Fruit fly (Drosophila melanogaster) whole organism, embryonic: ENCODE results near the gene wfs1.
A peak's percentile ranks its signal among the peaks of the same experiment; 100 is the strongest.

Experiments used
- Antp ChIP-seq: fragments of 200-800 bp; sonication (Bioruptor generic); optimal IDR thresholded peaks from 3 replicates; lab custom pipeline; 2016; ENCODE audit warnings: missing biosample characterization, missing genetic modification characterization
- CG10366 ChIP-seq: fragments of 200-800 bp; sonication (Bioruptor generic); IDR thresholded peaks from 2 replicates; pipeline ENCODE4 v1.3.6; 2022; ENCODE audit warnings: missing biosample characterization, missing genetic modification characterization
- CG11695 ChIP-seq: fragments of 200-800 bp; sonication (Bioruptor generic); IDR thresholded peaks from 3 replicates; pipeline ENCODE4 v1.3.6; 2022; ENCODE audit warnings: missing biosample characterization, missing genetic modification characterization
- CG12236 ChIP-seq: fragments of 200-800 bp; sonication (Bioruptor generic); optimal IDR thresholded peaks from 2 replicates; lab custom pipeline; 2016; ENCODE audit warnings: missing biosample characterization, missing genetic modification characterization
- CG12391 ChIP-seq: fragments of 200-800 bp; sonication (Bioruptor generic); optimal IDR thresholded peaks from 3 replicates; lab custom pipeline; 2018; ENCODE audit warnings: missing biosample characterization, mild to moderate bottlenecking, missing genetic modification characterization, moderate library complexity
- CG16779 ChIP-seq: fragments of 200-800 bp; sonication (Bioruptor generic); IDR thresholded peaks from 2 replicates; pipeline ENCODE4 v1.3.6; 2022; ENCODE audit warnings: missing biosample characterization, missing genetic modification characterization
- CG17829 ChIP-seq: fragments of 200-800 bp; optimal IDR thresholded peaks from 2 replicates; lab custom pipeline; 2019; ENCODE audit warnings: missing biosample characterization, mild to moderate bottlenecking, missing genetic modification characterization, moderate library complexity
- CG18262 ChIP-seq: fragments of 200-800 bp; optimal IDR thresholded peaks from 3 replicates; lab custom pipeline; 2019; ENCODE audit warnings: missing biosample characterization, mild to moderate bottlenecking, missing genetic modification characterization, moderate library complexity
- CG2116 ChIP-seq: fragments of 200-800 bp; sonication (Bioruptor generic); optimal IDR thresholded peaks from 3 replicates; lab custom pipeline; 2018; ENCODE audit warnings: missing biosample characterization, mild to moderate bottlenecking, missing genetic modification characterization
- CG2120 ChIP-seq: fragments of 200-800 bp; sonication (Bioruptor generic); optimal IDR thresholded peaks from 3 replicates; lab custom pipeline; 2016; ENCODE audit warnings: missing biosample characterization, missing genetic modification characterization
- CG32532 ChIP-seq: fragments of 200-800 bp; sonication (Bioruptor generic); IDR thresholded peaks from 2 replicates; pipeline ENCODE4 v1.3.6; 2022; ENCODE audit warnings: missing biosample characterization, missing genetic modification characterization
- CG33557 ChIP-seq: fragments of 200-800 bp; sonication (Bioruptor generic); optimal IDR thresholded peaks from 2 replicates; lab custom pipeline; 2019; ENCODE audit warnings: missing biosample characterization, mild to moderate bottlenecking, missing genetic modification characterization, moderate library complexity
- CG34422 ChIP-seq: fragments of 200-800 bp; sonication (Bioruptor generic); IDR thresholded peaks from 3 replicates; pipeline ENCODE4 v1.3.6; 2022; ENCODE audit warnings: missing biosample characterization, missing genetic modification characterization
- CG4360 ChIP-seq: fragments of 200-800 bp; sonication (Bioruptor generic); IDR thresholded peaks from 2 replicates; pipeline ENCODE4 v1.3.6; 2022; ENCODE audit warnings: missing biosample characterization, missing genetic modification characterization
- CG5953 ChIP-seq: fragments of 200-800 bp; sonication (Bioruptor generic); IDR thresholded peaks from 2 replicates; pipeline ENCODE4 v1.3.6; 2022; ENCODE audit warnings: missing biosample characterization, missing genetic modification characterization
- CG6791 ChIP-seq: fragments of 200-800 bp; sonication (Bioruptor generic); IDR thresholded peaks from 3 replicates; pipeline ENCODE4 v1.3.6; 2022; ENCODE audit warnings: missing biosample characterization, missing genetic modification characterization; ENCODE audit not compliant: partially characterized antibody
- CG8359 ChIP-seq: fragments of 200-800 bp; sonication (Bioruptor generic); optimal IDR thresholded peaks from 2 replicates; lab custom pipeline; 2017; ENCODE audit warnings: missing biosample characterization, mild to moderate bottlenecking, missing genetic modification characterization, borderline replicate concordance
- CG8388 ChIP-seq: fragments of 200-800 bp; sonication (Bioruptor generic); optimal IDR thresholded peaks from 2 replicates; lab custom pipeline; 2019; ENCODE audit warnings: missing biosample characterization, mild to moderate bottlenecking, missing genetic modification characterization, moderate library complexity
- CG9727 ChIP-seq: fragments of 200-800 bp; sonication (Bioruptor generic); optimal IDR thresholded peaks from 3 replicates; lab custom pipeline; 2017; ENCODE audit warnings: missing biosample characterization, mild to moderate bottlenecking, missing genetic modification characterization
- Chrac-16 ChIP-seq: fragments of 200-800 bp; sonication (Bioruptor generic); optimal IDR thresholded peaks from 3 replicates; lab custom pipeline; 2016; ENCODE audit warnings: missing biosample characterization, missing genetic modification characterization
- CoRest ChIP-seq: fragments of 200-800 bp; sonication (Bioruptor generic); optimal IDR thresholded peaks from 3 replicates; lab custom pipeline; 2018; ENCODE audit warnings: missing biosample characterization, mild to moderate bottlenecking, missing genetic modification characterization, moderate library complexity
- CrebB ChIP-seq: fragments of 200-800 bp; sonication (Bioruptor generic); optimal IDR thresholded peaks from 3 replicates; lab custom pipeline; 2018; ENCODE audit warnings: missing biosample characterization, mild to moderate bottlenecking, missing genetic modification characterization
- Dp ChIP-seq: fragments of 200-800 bp; sonication (Bioruptor generic); optimal IDR thresholded peaks from 2 replicates; lab custom pipeline; 2018; ENCODE audit warnings: missing biosample characterization, mild to moderate bottlenecking, missing genetic modification characterization, moderate library complexity
- HHEX ChIP-seq: fragments of 200-800 bp; sonication (Bioruptor generic); optimal IDR thresholded peaks from 3 replicates; lab custom pipeline; 2017; ENCODE audit warnings: missing biosample characterization, mild to moderate bottlenecking, missing genetic modification characterization, missing genetic modification reagents
- Hey ChIP-seq: fragments of 200-800 bp; sonication (Bioruptor generic); optimal IDR thresholded peaks from 3 replicates; lab custom pipeline; 2018; ENCODE audit warnings: missing biosample characterization, mild to moderate bottlenecking, missing genetic modification characterization
- Hmx ChIP-seq: fragments of 200-800 bp; sonication (Bioruptor generic); optimal IDR thresholded peaks from 2 replicates; lab custom pipeline; 2016; ENCODE audit warnings: missing biosample characterization, missing genetic modification characterization
- NfI ChIP-seq: fragments of 200-800 bp; sonication (Bioruptor generic); optimal IDR thresholded peaks from 3 replicates; lab custom pipeline; 2018; ENCODE audit warnings: missing biosample characterization, mild to moderate bottlenecking, missing genetic modification characterization, moderate library complexity
- Scr ChIP-seq: fragments of 200-800 bp; sonication (Bioruptor generic); IDR thresholded peaks from 2 replicates; pipeline ENCODE4 v1.3.6; 2022; ENCODE audit warnings: missing biosample characterization, missing genetic modification characterization; ENCODE audit not compliant: partially characterized antibody
- Six4 ChIP-seq: fragments of 200-800 bp; sonication (Bioruptor generic); optimal IDR thresholded peaks from 2 replicates; lab custom pipeline; 2016; ENCODE audit warnings: missing biosample characterization, missing genetic modification characterization
- Sry-β ChIP-seq: fragments of 200-800 bp; sonication (Bioruptor generic); optimal IDR thresholded peaks from 2 replicates; lab custom pipeline; 2018; ENCODE audit warnings: missing biosample characterization, mild to moderate bottlenecking, missing genetic modification characterization, moderate library complexity
- Stat92E ChIP-seq, 3 experiments: fragments of >200 bp in 2 of 3; fragments of 200-800 bp in 1 of 3; sonication (Bioruptor generic) in 1 of 3; optimal IDR thresholded peaks; 2 replicates each; lab custom pipeline; 2017 to 2019; ENCODE audit warnings: missing biosample characterization in 3 of 3, missing genetic modification characterization in 3 of 3, mild to moderate bottlenecking in 1 of 3, moderate library complexity in 1 of 3
- bbx ChIP-seq: fragments of 200-800 bp; sonication (Bioruptor generic); IDR thresholded peaks from 2 replicates; pipeline ENCODE4 v1.3.6; 2022; ENCODE audit warnings: missing biosample characterization, missing genetic modification characterization; ENCODE audit not compliant: partially characterized antibody
- cwo ChIP-seq: fragments of 200-800 bp; sonication (Bioruptor generic); optimal IDR thresholded peaks from 3 replicates; lab custom pipeline; 2017; ENCODE audit warnings: missing biosample characterization, missing genetic modification characterization, mild to moderate bottlenecking, moderate library complexity, missing genetic modification reagents
- dpn ChIP-seq, 2 experiments: fragments of 200-800 bp; sonication (Bioruptor generic); optimal IDR thresholded peaks; 3 replicates each; lab custom pipeline; 2016; ENCODE audit warnings: missing biosample characterization in 2 of 2, missing genetic modification characterization in 2 of 2
- ems ChIP-seq: fragments of 200-800 bp; sonication (Bioruptor generic); optimal IDR thresholded peaks from 3 replicates; lab custom pipeline; 2016; ENCODE audit warnings: missing biosample characterization, missing genetic modification characterization
- exex ChIP-seq: fragments of 200-800 bp; sonication (Bioruptor generic); optimal IDR thresholded peaks from 4 replicates; lab custom pipeline; 2018; ENCODE audit warnings: missing biosample characterization, mild to moderate bottlenecking, missing genetic modification characterization, moderate library complexity
- fd96Cb ChIP-seq: fragments of 200-800 bp; sonication (Bioruptor generic); optimal IDR thresholded peaks from 2 replicates; lab custom pipeline; 2018; ENCODE audit warnings: missing biosample characterization, mild to moderate bottlenecking, missing genetic modification characterization, moderate library complexity
- ftz-f1 ChIP-seq: fragments of 200-800 bp; sonication (Bioruptor generic); optimal IDR thresholded peaks from 2 replicates; lab custom pipeline; 2016; ENCODE audit warnings: missing biosample characterization, missing genetic modification characterization
- jigr1 ChIP-seq: fragments of 200-800 bp; sonication (Bioruptor generic); IDR thresholded peaks from 3 replicates; pipeline ENCODE4 v1.3.6; 2022; ENCODE audit warnings: missing biosample characterization, missing genetic modification characterization
- luna ChIP-seq: fragments of 200-800 bp; sonication (Bioruptor generic); optimal IDR thresholded peaks from 2 replicates; lab custom pipeline; 2016; ENCODE audit warnings: missing biosample characterization, missing genetic modification characterization
- oc ChIP-seq: fragments of 200-800 bp; sonication (Bioruptor generic); optimal IDR thresholded peaks from 2 replicates; lab custom pipeline; 2018; ENCODE audit warnings: missing biosample characterization, mild to moderate bottlenecking, missing genetic modification characterization, moderate library complexity
- schlank ChIP-seq: fragments of 200-800 bp; sonication (Bioruptor generic); optimal IDR thresholded peaks from 2 replicates; lab custom pipeline; 2018; ENCODE audit warnings: missing biosample characterization, mild to moderate bottlenecking, missing genetic modification characterization
- sens ChIP-seq: fragments of 200-800 bp; sonication (Bioruptor generic); peaks from one replicate; lab custom pipeline; 2016; ENCODE audit warnings: missing biosample characterization, missing genetic modification characterization
- slou ChIP-seq: fragments of 200-800 bp; sonication (Bioruptor generic); optimal IDR thresholded peaks from 3 replicates; lab custom pipeline; 2016; ENCODE audit warnings: missing biosample characterization, missing genetic modification characterization
- stwl ChIP-seq: fragments of 200-800 bp; sonication (Bioruptor generic); optimal IDR thresholded peaks from 3 replicates; lab custom pipeline; 2018; ENCODE audit warnings: missing biosample characterization, mild to moderate bottlenecking, missing genetic modification characterization, moderate library complexity
- tna ChIP-seq: fragments of 200-800 bp; sonication (Bioruptor generic); IDR thresholded peaks from 2 replicates; pipeline ENCODE4 v1.3.6; 2022; ENCODE audit warnings: missing biosample characterization, missing genetic modification characterization; ENCODE audit not compliant: partially characterized antibody
- trh ChIP-seq: fragments of 200-800 bp; sonication (Bioruptor generic); optimal IDR thresholded peaks from 2 replicates; lab custom pipeline; 2016; ENCODE audit warnings: missing biosample characterization, missing genetic modification characterization
- twi ChIP-seq: fragments of 200-800 bp; optimal IDR thresholded peaks from 2 replicates; lab custom pipeline; 2019; ENCODE audit warnings: missing biosample characterization, mild to moderate bottlenecking, missing genetic modification characterization, moderate library complexity
- wdn ChIP-seq: fragments of 200-800 bp; sonication (Bioruptor generic); IDR thresholded peaks from 2 replicates; pipeline ENCODE4 v1.3.6; 2022; ENCODE audit warnings: missing biosample characterization, missing genetic modification characterization
- wek ChIP-seq: fragments of 200-800 bp; sonication (Bioruptor generic); optimal IDR thresholded peaks from 3 replicates; lab custom pipeline; 2018; ENCODE audit warnings: missing biosample characterization, mild to moderate bottlenecking, missing genetic modification characterization, moderate library complexity

Gene wfs1

dm6 chr3R:22663115-22663514, 27.1 kb downstream of the wfs1 start (continued):
- TF ChIP-seq slou (GFP tag; lab: Kevin White, UChicago) = peak; percentile 22
- no peak for TF ChIP-seq tna (GFP tag; lab: Robert Waterston, UW)
- peak; percentile 56 for TF ChIP-seq oc
- TF ChIP-seq Sry-β (GFP tag; lab: Kevin White, UChicago) = no peak
- no peak for TF ChIP-seq CG16779 (GFP tag; lab: Robert Waterston, UW)
- TF ChIP-seq CG6791 (GFP tag; lab: Robert Waterston, UW) = no peak
- peak; percentile 33; the same call in 1 of the 3 replicates for TF ChIP-seq CG11695 (GFP tag; lab: Robert Waterston, UW)
- TF ChIP-seq twi (tag; lab: Kevin White, UChicago) = no peak
- TF ChIP-seq CrebB (tag; lab: Kevin White, UChicago) = peak; percentile 60
- TF ChIP-seq sens = peak; percentile 83
- TF ChIP-seq stwl (tag; lab: Kevin White, UChicago) = no peak
- peak; percentile 1 for TF ChIP-seq CG8359 (GFP tag; lab: Kevin White, UChicago)
- no peak for TF ChIP-seq CG17829 (tag; lab: Kevin White, UChicago)
- TF ChIP-seq Scr (GFP tag; lab: Robert Waterston, UW) = no peak
- no peak for TF ChIP-seq CG18262 (tag; lab: Kevin White, UChicago)
- TF ChIP-seq Six4 (GFP tag; lab: Kevin White, UChicago) = peak; percentile 14
- TF ChIP-seq Chrac-16 (GFP tag; lab: Kevin White, UChicago) = peak; percentile 68
- TF ChIP-seq dpn (GFP tag; optimal IDR thresholded peaks at IDR 0.05; lab: Kevin White, UChicago) = peak; percentile 48 to 75
- peak; percentile 2 for TF ChIP-seq CG2116
- peak; percentile 63 for TF ChIP-seq CG8388 (GFP tag; lab: Kevin White, UChicago)
- TF ChIP-seq exex (tag; lab: Kevin White, UChicago) = peak; percentile 23
- no peak for TF ChIP-seq Stat92E (GFP tag; optimal IDR thresholded peaks at IDR 0.05; lab: Kevin White, UChicago)
- TF ChIP-seq cwo (GFP tag; lab: Kevin White, UChicago) = peak; percentile 63
- TF ChIP-seq wdn (GFP tag; lab: Robert Waterston, UW) = peak; percentile 40; the same call in 1 of the 2 replicates
- peak; percentile 69 for TF ChIP-seq CoRest (tag; lab: Kevin White, UChicago)
- no peak for TF ChIP-seq CG12236
- peak; percentile 60; the same call in 1 of the 2 replicates for TF ChIP-seq CG32532 (GFP tag; lab: Robert Waterston, UW)
- TF ChIP-seq ems (GFP tag; lab: Kevin White, UChicago) = peak; percentile 22
- peak; percentile 61 for TF ChIP-seq NfI (GFP tag; lab: Kevin White, UChicago)
- TF ChIP-seq ftz-f1 (GFP tag; lab: Kevin White, UChicago) = no peak
- TF ChIP-seq bbx (GFP tag; lab: Robert Waterston, UW) = no peak
- TF ChIP-seq HHEX (GFP tag; lab: Kevin White, UChicago) = peak; percentile 36
- TF ChIP-seq CG2120 (GFP tag; lab: Kevin White, UChicago) = peak; percentile 81
- TF ChIP-seq fd96Cb (tag; lab: Kevin White, UChicago) = peak; percentile 43
- TF ChIP-seq Antp (GFP tag; lab: Kevin White, UChicago) = no peak
- no peak for TF ChIP-seq wek (GFP tag; lab: Kevin White, UChicago)
- TF ChIP-seq CG34422 (GFP tag; lab: Robert Waterston, UW) = peak; percentile 57; the same call in 2 of the 3 replicates
- no peak for TF ChIP-seq CG33557 (GFP tag; lab: Kevin White, UChicago)
- TF ChIP-seq CG4360 (GFP tag; lab: Robert Waterston, UW) = 0 out of 2 replicates have a peak, but pooled peaks have one; percentile 13
- peak; percentile 78 for TF ChIP-seq CG10366
- peak; percentile 15 for TF ChIP-seq schlank (tag; lab: Kevin White, UChicago)
- no peak for TF ChIP-seq Hey
- TF ChIP-seq CG5953 = peak; percentile 56; the same call in 1 of the 2 replicates
- TF ChIP-seq luna (GFP tag; lab: Kevin White, UChicago) = no peak
- peak; percentile 78 for TF ChIP-seq CG12391 (tag; lab: Kevin White, UChicago)
- TF ChIP-seq trh = peak; percentile 26
- peak; percentile 55 for TF ChIP-seq CG9727
- TF ChIP-seq jigr1 (GFP tag; lab: Robert Waterston, UW) = no peak
- TF ChIP-seq Hmx (GFP tag; lab: Kevin White, UChicago) = no peak
- TF ChIP-seq Dp (GFP tag; lab: Kevin White, UChicago) = no peak
